Worm (Caenorhabditis elegans): ENCODE measurements around the gene idpb-4.

Gene idpb-4

ce11 chrII:8730960-8731693 is 6.2 kb downstream of the idpb-4 start:
- TF ChIP-seq pes-1 (GFP tag; IDR thresholded peaks at IDR 0.05): no peak

- TF ChIP-seq ets-7 (tag; optimal IDR thresholded peaks at IDR 0.05) (no peak), hnd-1 (tag; optimal IDR thresholded peaks at IDR 0.05) (no peak), ceh-36 (tag; optimal IDR thresholded peaks at IDR 0.05) (no peak), hmg-4 (GFP tag; optimal IDR thresholded peaks at IDR 0.05) (no peak), B0310.2 (tag; optimal IDR thresholded peaks at IDR 0.05) (no peak), hmbx-1 (tag; optimal IDR thresholded peaks at IDR 0.05) (no peak), tra-4 (tag; optimal IDR thresholded peaks at IDR 0.05) (no peak), tbx-37 (GFP tag; conservative IDR thresholded peaks at IDR 0.05) (no peak), flt-1 (GFP tag; IDR thresholded peaks at IDR 0.05) (no peak)
Observed at ce11 chrII:8730281-8730680, 7.1 kb downstream of the idpb-4 start.

ce11 chrII:8726700-8727099 is 10.7 kb downstream of the idpb-4 start, which contains the start of gene T01B7.9:
Gene T01B7.9, minus strand, starts transcription at chrII:8726800.
- no peak for TF ChIP-seq B0310.2 (tag; optimal IDR thresholded peaks at IDR 0.05)
- TF ChIP-seq ets-7 (tag; optimal IDR thresholded peaks at IDR 0.05): no peak
- TF ChIP-seq aly-1 (tag; optimal IDR thresholded peaks at IDR 0.05): no peak
- TF ChIP-seq ceh-36 (tag; optimal IDR thresholded peaks at IDR 0.05): no peak
- TF ChIP-seq F13C5.2 (tag; optimal IDR thresholded peaks at IDR 0.05): no peak
- no peak for TF ChIP-seq hmg-4 (GFP tag; optimal IDR thresholded peaks at IDR 0.05)
- no peak for TF ChIP-seq ama-1 (optimal IDR thresholded peaks at IDR 0.05)
- no peak for TF ChIP-seq pes-1 (GFP tag; IDR thresholded peaks at IDR 0.05)
- TF ChIP-seq hnd-1 (tag; optimal IDR thresholded peaks at IDR 0.05): no peak
- TF ChIP-seq tbx-37 (GFP tag; conservative IDR thresholded peaks at IDR 0.05): no peak
- TF ChIP-seq scrt-1 (GFP tag; IDR thresholded peaks at IDR 0.05): no peak
- TF ChIP-seq ceh-13 (GFP tag; optimal IDR thresholded peaks at IDR 0.05): no peak
- TF ChIP-seq sea-1 (GFP tag; conservative IDR thresholded peaks at IDR 0.05): no peak
- TF ChIP-seq flt-1 (GFP tag; IDR thresholded peaks at IDR 0.05): no peak
- no peak for TF ChIP-seq hmbx-1 (tag; optimal IDR thresholded peaks at IDR 0.05)
- no peak for TF ChIP-seq tbx-11 (GFP tag; IDR thresholded peaks at IDR 0.05)
- TF ChIP-seq tra-4 (tag; optimal IDR thresholded peaks at IDR 0.05): no peak

DNA sequence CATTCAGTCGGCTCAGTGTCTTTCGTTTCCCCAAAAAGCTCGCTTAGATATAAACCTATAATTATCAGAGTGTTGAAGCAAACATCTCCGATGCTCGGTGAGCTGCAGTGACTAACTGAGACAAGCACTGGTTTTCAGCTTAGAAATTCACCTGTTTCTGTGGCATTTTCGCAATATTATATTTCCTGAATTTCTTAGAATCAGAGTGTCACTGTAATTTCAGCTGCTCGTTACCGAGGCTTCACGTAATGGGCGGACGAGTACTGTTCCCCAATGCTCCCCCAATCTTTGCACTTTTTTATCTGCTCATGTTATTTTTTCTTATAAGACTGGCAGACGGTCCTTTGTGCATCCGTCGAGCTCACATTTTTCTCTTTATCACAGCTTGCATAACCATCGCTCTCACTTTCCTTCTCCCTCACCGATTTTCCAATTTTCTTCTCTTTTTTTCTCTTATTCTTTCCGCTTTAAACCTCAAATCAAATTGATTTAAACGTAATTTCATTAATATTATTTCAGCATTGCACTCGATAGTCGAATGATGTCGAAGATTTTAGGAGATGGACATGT is 15.3 kb downstream of the idpb-4 start, which contains the start of gene trcs-2:
Gene trcs-2 (plus strand): TSS at position 520 of the 570 bp plus-strand sequence.
- TF ChIP-seq hmg-4 (GFP tag; optimal IDR thresholded peaks at IDR 0.05) (no peak), tbx-11 (GFP tag; IDR thresholded peaks at IDR 0.05) (no peak), ama-1 (optimal IDR thresholded peaks at IDR 0.05) (no peak), pes-1 (GFP tag; IDR thresholded peaks at IDR 0.05) (no peak), tra-4 (tag; optimal IDR thresholded peaks at IDR 0.05) (no peak), tbx-37 (GFP tag; conservative IDR thresholded peaks at IDR 0.05) (no peak), flt-1 (GFP tag; IDR thresholded peaks at IDR 0.05) (no peak), scrt-1 (GFP tag; IDR thresholded peaks at IDR 0.05) (no peak), hnd-1 (tag; optimal IDR thresholded peaks at IDR 0.05) (no peak), hmbx-1 (tag; optimal IDR thresholded peaks at IDR 0.05) (no peak), ceh-13 (GFP tag; optimal IDR thresholded peaks at IDR 0.05) (no peak), F13C5.2 (tag; optimal IDR thresholded peaks at IDR 0.05) (no peak), ets-7 (tag; optimal IDR thresholded peaks at IDR 0.05) (no peak), aly-1 (tag; optimal IDR thresholded peaks at IDR 0.05) (no peak)

DNA sequence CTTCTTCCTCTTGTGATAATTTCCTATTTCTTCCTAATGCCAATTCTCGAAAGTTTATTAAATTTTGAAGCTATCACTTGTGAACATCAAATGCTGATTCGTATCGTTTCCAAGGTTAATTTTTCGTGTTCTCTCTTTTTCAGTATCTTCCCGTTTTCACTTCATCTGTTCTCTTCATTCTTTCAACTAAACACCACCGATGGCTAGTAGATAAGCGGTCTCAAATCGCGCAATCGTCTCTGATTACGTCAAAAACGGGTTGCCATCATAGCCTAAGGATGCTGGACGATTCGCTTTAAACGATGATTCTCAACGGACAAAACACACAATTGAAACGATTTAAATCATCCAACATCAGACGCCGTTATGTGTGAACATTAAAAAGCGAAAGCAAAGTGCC is 19.8 kb downstream of the idpb-4 start:
- TF ChIP-seq B0310.2 (tag; optimal IDR thresholded peaks at IDR 0.05) (no peak), scrt-1 (GFP tag; IDR thresholded peaks at IDR 0.05) (no peak), hmbx-1 (tag; optimal IDR thresholded peaks at IDR 0.05) (no peak), ama-1 (optimal IDR thresholded peaks at IDR 0.05) (no peak), ceh-36 (tag; optimal IDR thresholded peaks at IDR 0.05) (no peak), ceh-13 (GFP tag; optimal IDR thresholded peaks at IDR 0.05) (no peak), pes-1 (GFP tag; IDR thresholded peaks at IDR 0.05) (no peak), aly-1 (tag; optimal IDR thresholded peaks at IDR 0.05) (no peak), hmg-4 (GFP tag; optimal IDR thresholded peaks at IDR 0.05) (no peak), tbx-37 (GFP tag; conservative IDR thresholded peaks at IDR 0.05) (no peak), hnd-1 (tag; optimal IDR thresholded peaks at IDR 0.05) (no peak), F13C5.2 (tag; optimal IDR thresholded peaks at IDR 0.05) (no peak), ets-7 (tag; optimal IDR thresholded peaks at IDR 0.05) (no peak), tra-4 (tag; optimal IDR thresholded peaks at IDR 0.05) (no peak), flt-1 (GFP tag; IDR thresholded peaks at IDR 0.05) (no peak)

ce11 chrII:8716231-8716878 is 21.0 kb downstream of the idpb-4 start, which contains the start of the genes cyn-11 and T01B7.5:
Gene cyn-11, minus strand, starts transcription at chrII:8716281.
Gene T01B7.5, plus strand, starts transcription at chrII:8716828.
- TF ChIP-seq ceh-13 (GFP tag; optimal IDR thresholded peaks at IDR 0.05): no peak
- peak; percentile 7 for TF ChIP-seq hnd-1 (tag; optimal IDR thresholded peaks at IDR 0.05)
- TF ChIP-seq hmbx-1 (tag; optimal IDR thresholded peaks at IDR 0.05): peak; percentile 20
- TF ChIP-seq pes-1 (GFP tag; IDR thresholded peaks at IDR 0.05): no peak
- TF ChIP-seq aly-1 (tag; optimal IDR thresholded peaks at IDR 0.05): no peak
- TF ChIP-seq F13C5.2 (tag; optimal IDR thresholded peaks at IDR 0.05): peak; percentile 46
- TF ChIP-seq scrt-1 (GFP tag; IDR thresholded peaks at IDR 0.05): no peak
- TF ChIP-seq sea-1 (GFP tag; conservative IDR thresholded peaks at IDR 0.05): 0 out of 2 replicates have a peak, but pooled peaks have one; percentile 29

DNA sequence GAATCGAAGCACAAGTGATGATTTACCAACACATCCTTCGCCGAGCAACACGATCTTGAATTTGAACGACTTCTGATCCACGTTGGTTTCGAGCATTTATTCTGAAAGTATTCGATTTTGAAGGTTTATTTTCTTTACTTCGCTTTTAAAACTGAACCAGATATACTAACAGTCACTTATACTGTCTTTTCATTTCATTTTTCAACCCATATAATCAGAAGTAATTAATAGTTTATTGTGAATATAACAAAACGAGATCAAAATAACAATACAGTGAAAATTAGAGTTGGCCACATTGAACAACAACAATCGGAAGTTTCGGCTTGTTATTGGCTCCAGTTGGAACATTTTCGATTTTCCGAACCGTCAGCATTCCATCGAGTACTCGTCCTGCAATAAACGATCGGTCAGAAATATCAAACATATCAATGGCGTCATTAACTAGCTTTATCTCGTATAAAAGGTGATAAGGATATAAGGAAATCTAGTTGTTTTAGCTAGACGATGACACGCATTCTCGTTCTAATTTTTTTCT is 22.4 kb downstream of the idpb-4 start, which contains the start of the genes rab-21 and T01B7.13:
Gene rab-21 (minus strand): TSS at position 101 of the 535 bp plus-strand sequence.
Gene T01B7.13 (plus strand): TSS at position 485 of the 535 bp plus-strand sequence.
- TF ChIP-seq aly-1 (tag; optimal IDR thresholded peaks at IDR 0.05): no peak
- no peak for TF ChIP-seq sea-1 (GFP tag; conservative IDR thresholded peaks at IDR 0.05)
- TF ChIP-seq scrt-1 (GFP tag; IDR thresholded peaks at IDR 0.05): no peak
- no peak for TF ChIP-seq B0310.2 (tag; optimal IDR thresholded peaks at IDR 0.05)
- TF ChIP-seq F13C5.2 (tag; optimal IDR thresholded peaks at IDR 0.05): no peak
- no peak for TF ChIP-seq hmg-4 (GFP tag; optimal IDR thresholded peaks at IDR 0.05)
- no peak for TF ChIP-seq ets-7 (tag; optimal IDR thresholded peaks at IDR 0.05)
- TF ChIP-seq hnd-1 (tag; optimal IDR thresholded peaks at IDR 0.05): no peak
- no peak for TF ChIP-seq hmbx-1 (tag; optimal IDR thresholded peaks at IDR 0.05)

All from whole organism, early embryonic.